Worm (Caenorhabditis elegans) whole organism, L1 larva: ENCODE measurements around the gene Y56A3A.2.

Experiments used
- C04F5.9 ChIP-seq: sonication (generic microtip); optimal IDR thresholded peaks from 2 replicates; lab custom pipeline; 2016; ENCODE audit warnings: missing genetic modification characterization, missing compliant biosample characterization
- C16A3.4 ChIP-seq: fragments of 150-350 bp; optimal IDR thresholded peaks from 2 replicates; lab custom pipeline; 2014; ENCODE audit warnings: missing biosample characterization, missing genetic modification characterization
- C34B4.2 ChIP-seq: sonication (generic microtip); optimal IDR thresholded peaks from 2 replicates; lab custom pipeline; 2017; ENCODE audit warnings: mild to moderate bottlenecking, missing genetic modification characterization, missing compliant biosample characterization
- Y116A8C.19 ChIP-seq: sonication (generic microtip); optimal IDR thresholded peaks from 2 replicates; lab custom pipeline; 2016; ENCODE audit warnings: missing compliant biosample characterization, missing genetic modification characterization, borderline replicate concordance
- aha-1 ChIP-seq: fragments of 150-350 bp; optimal IDR thresholded peaks from 2 replicates; lab custom pipeline; 2014; ENCODE audit warnings: missing biosample characterization, missing genetic modification characterization
- alr-1 ChIP-seq: fragments of 200-800 bp; sonication (Bioruptor generic); optimal IDR thresholded peaks from 2 replicates; lab custom pipeline; 2018; ENCODE audit warnings: borderline replicate concordance, mild to moderate bottlenecking, missing genetic modification characterization, missing compliant biosample characterization
- aly-2 ChIP-seq: fragments of 150-350 bp; optimal IDR thresholded peaks from 2 replicates; lab custom pipeline; 2014; ENCODE audit warnings: missing biosample characterization, missing genetic modification characterization
- blmp-1 ChIP-seq: fragments of 150-350 bp; optimal IDR thresholded peaks from 2 replicates; lab custom pipeline; 2014; ENCODE audit warnings: missing biosample characterization, missing genetic modification characterization
- ceh-8 ChIP-seq: fragments of 200-800 bp; sonication (Bioruptor generic); optimal IDR thresholded peaks from 2 replicates; lab custom pipeline; 2018; ENCODE audit warnings: mild to moderate bottlenecking, missing genetic modification characterization, moderate library complexity, missing compliant biosample characterization
- ceh-82 ChIP-seq, 3 experiments: fragments of 150-350 bp in 1 of 3; sonication (generic microtip) in 2 of 3; optimal IDR thresholded peaks; 2 replicates each; lab custom pipeline; 2014 to 2017; ENCODE audit warnings: missing biosample characterization in 3 of 3, missing genetic modification characterization in 3 of 3
- efl-1 ChIP-seq, 4 experiments: fragments of 150-350 bp; optimal IDR thresholded peaks in 3 of 4; peaks in 1 of 4; 1 replicate in 1 of 4; 2 replicates in 3 of 4; lab custom pipeline; 2014; ENCODE audit warnings: missing biosample characterization in 2 of 4, missing genetic modification characterization in 2 of 4, missing genetic modification reagents in 2 of 4
- egl-13 ChIP-seq: sonication (generic microtip); optimal IDR thresholded peaks from 2 replicates; lab custom pipeline; 2016; ENCODE audit warnings: missing genotype, missing genetic modification reagents, missing genetic modification characterization, missing compliant biosample characterization
- elt-2 ChIP-seq: sonication (generic microtip); optimal IDR thresholded peaks from 2 replicates; lab custom pipeline; 2016; ENCODE audit warnings: missing genetic modification characterization, mild to moderate bottlenecking, inconsistent platforms, missing compliant biosample characterization, missing genetic modification reagents
- ets-5 ChIP-seq: fragments of 200-800 bp; sonication (Bioruptor generic); IDR thresholded peaks from 2 replicates; pipeline ENCODE4 v1.3.6; 2022; ENCODE audit warnings: missing genetic modification characterization, missing compliant biosample characterization
- fkh-10 ChIP-seq: sonication (generic microtip); optimal IDR thresholded peaks from 2 replicates; lab custom pipeline; 2017; ENCODE audit warnings: missing biosample characterization, missing genetic modification reagents, missing genetic modification characterization
- fkh-4 ChIP-seq: sonication (generic microtip); optimal IDR thresholded peaks from 2 replicates; lab custom pipeline; 2016; ENCODE audit warnings: missing compliant biosample characterization, missing genetic modification characterization, borderline replicate concordance
- fkh-8 ChIP-seq: sonication (generic microtip); optimal IDR thresholded peaks from 2 replicates; lab custom pipeline; 2016; ENCODE audit warnings: mild to moderate bottlenecking, missing genetic modification characterization, missing compliant biosample characterization
- grh-1 ChIP-seq: fragments of 200-800 bp; sonication (Bioruptor generic); IDR thresholded peaks from 2 replicates; pipeline ENCODE4 v1.3.6; 2022; ENCODE audit warnings: missing genetic modification reagents, missing genetic modification characterization, missing compliant biosample characterization
- jun-1 ChIP-seq: fragments of 150-350 bp; optimal IDR thresholded peaks from 2 replicates; lab custom pipeline; 2014; ENCODE audit warnings: missing biosample characterization, missing genetic modification reagents, missing genetic modification characterization
- lsy-2 ChIP-seq, 2 experiments: fragments of 150-350 bp; optimal IDR thresholded peaks; 2 replicates each; lab custom pipeline; 2014; ENCODE audit warnings: missing biosample characterization in 2 of 2, missing genetic modification characterization in 2 of 2
- mef-2 ChIP-seq: fragments of 150-350 bp; optimal IDR thresholded peaks from 2 replicates; lab custom pipeline; 2014; ENCODE audit warnings: missing biosample characterization, missing genetic modification characterization
- mep-1 ChIP-seq: fragments of 150-350 bp; optimal IDR thresholded peaks from 2 replicates; lab custom pipeline; 2014; ENCODE audit warnings: missing biosample characterization, missing genetic modification characterization
- nhr-237 ChIP-seq: fragments of 150-350 bp; optimal IDR thresholded peaks from 2 replicates; lab custom pipeline; 2014; ENCODE audit warnings: missing biosample characterization, missing genetic modification characterization
- nhr-28 ChIP-seq: fragments of 150-350 bp; optimal IDR thresholded peaks from 2 replicates; lab custom pipeline; 2014; ENCODE audit warnings: missing biosample characterization, missing genetic modification characterization
- nhr-47 ChIP-seq: sonication (generic microtip); optimal IDR thresholded peaks from 2 replicates; lab custom pipeline; 2016; ENCODE audit warnings: mild to moderate bottlenecking, missing genetic modification characterization, moderate library complexity, missing compliant biosample characterization
- nhr-76 ChIP-seq: sonication (generic microtip); optimal IDR thresholded peaks from 2 replicates; lab custom pipeline; 2017; ENCODE audit warnings: missing biosample characterization, missing genetic modification characterization
- nhr-77 ChIP-seq: fragments of 150-350 bp; optimal IDR thresholded peaks from 2 replicates; lab custom pipeline; 2014; ENCODE audit warnings: missing biosample characterization, missing genetic modification characterization
- nhr-84 ChIP-seq: sonication (generic microtip); optimal IDR thresholded peaks from 2 replicates; lab custom pipeline; 2017; ENCODE audit warnings: missing biosample characterization, missing genetic modification characterization
- nhr-85 ChIP-seq: sonication (generic microtip); peaks from one replicate; lab custom pipeline; 2016; ENCODE audit warnings: missing genetic modification characterization, inconsistent platforms, missing compliant biosample characterization
- nhr-90 ChIP-seq: sonication (generic microtip); optimal IDR thresholded peaks from 2 replicates; lab custom pipeline; 2016; ENCODE audit warnings: mild to moderate bottlenecking, missing genetic modification characterization, missing compliant biosample characterization; ENCODE audit not compliant: poor library complexity
- pag-3 ChIP-seq: sonication (generic microtip); optimal IDR thresholded peaks from 2 replicates; lab custom pipeline; 2017; ENCODE audit warnings: missing genetic modification characterization, mild to moderate bottlenecking, missing compliant biosample characterization, antibody characterized with exemption, borderline replicate concordance; ENCODE audit not compliant: insufficient read depth
- rnt-1 ChIP-seq: sonication (generic microtip); optimal IDR thresholded peaks from 2 replicates; lab custom pipeline; 2016; ENCODE audit warnings: mild to moderate bottlenecking, missing genetic modification characterization, moderate library complexity, missing compliant biosample characterization
- sox-4 ChIP-seq: sonication (generic microtip); optimal IDR thresholded peaks from 2 replicates; lab custom pipeline; 2016; ENCODE audit warnings: missing genetic modification characterization, missing compliant biosample characterization
- sptf-1 ChIP-seq: fragments of 150-350 bp; optimal IDR thresholded peaks from 2 replicates; lab custom pipeline; 2014; ENCODE audit warnings: missing biosample characterization, missing genetic modification characterization
- sup-37 ChIP-seq: fragments of 200-800 bp; sonication (Bioruptor generic); optimal IDR thresholded peaks from 2 replicates; lab custom pipeline; 2018; ENCODE audit warnings: mild to moderate bottlenecking, missing genetic modification characterization, missing compliant biosample characterization
- tbx-2 ChIP-seq: sonication (generic microtip); optimal IDR thresholded peaks from 2 replicates; lab custom pipeline; 2016; ENCODE audit warnings: missing genetic modification characterization, missing compliant biosample characterization
- unc-30 ChIP-seq: sonication (generic microtip); optimal IDR thresholded peaks from 2 replicates; lab custom pipeline; 2017; ENCODE audit warnings: missing biosample characterization, missing genetic modification characterization
- unc-98 ChIP-seq: fragments of 200-800 bp; sonication (Bioruptor generic); IDR thresholded peaks from 2 replicates; pipeline ENCODE4 v1.3.6; 2022; ENCODE audit warnings: missing genetic modification characterization, missing compliant biosample characterization
- vab-15 ChIP-seq: sonication (generic microtip); optimal IDR thresholded peaks from 2 replicates; lab custom pipeline; 2017; ENCODE audit warnings: missing genotype, mild to moderate bottlenecking, missing genetic modification characterization, missing compliant biosample characterization
- xbp-1 ChIP-seq: sonication (generic microtip); optimal IDR thresholded peaks from 2 replicates; lab custom pipeline; 2016; ENCODE audit warnings: missing genetic modification characterization, missing compliant biosample characterization
- zip-4 ChIP-seq: fragments of 200-800 bp; sonication (Bioruptor generic); optimal IDR thresholded peaks from 2 replicates; lab custom pipeline; 2018; ENCODE audit warnings: mild to moderate bottlenecking, missing genetic modification characterization, moderate library complexity, missing compliant biosample characterization

Gene Y56A3A.2

DNA sequence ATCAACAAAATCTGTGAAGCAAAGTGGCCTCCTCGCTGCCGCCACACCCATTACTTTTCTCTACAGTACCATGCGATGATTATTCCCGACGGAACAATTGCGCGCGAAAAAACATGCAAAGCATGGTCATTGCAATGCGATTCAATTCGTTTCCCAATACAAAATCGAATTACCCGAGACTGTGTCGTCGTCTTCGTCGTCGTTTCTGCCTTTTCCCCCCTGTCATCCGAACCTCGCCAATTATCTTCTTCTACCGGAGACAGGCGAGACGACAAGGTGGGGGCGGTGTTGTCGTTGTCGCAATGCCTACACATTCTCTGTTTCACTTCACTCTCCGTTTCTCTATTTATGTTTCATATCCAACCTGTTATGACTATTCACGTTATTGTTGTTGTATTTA lies 50.2 kb downstream of the Y56A3A.2 start (continued):
- TF ChIP-seq sox-4 (tag; lab: Kevin White, UChicago) (no peak), ets-5 (GFP tag; lab: Robert Waterston, UW) (no peak), tbx-2 (tag; lab: Kevin White, UChicago) (no peak), unc-98 (GFP tag; lab: Robert Waterston, UW) (no peak), nhr-28 (tag; lab: Kevin White, UChicago) (no peak), C34B4.2 (tag; lab: Kevin White, UChicago) (no peak), vab-15 (no peak), jun-1 (tag; lab: Kevin White, UChicago) (no peak), mep-1 (peak; percentile 67), zip-4 (GFP tag; lab: Kevin White, UChicago) (no peak), fkh-10 (no peak), elt-2 (no peak), aha-1 (tag; lab: Kevin White, UChicago) (no peak), pag-3 (tag; lab: Kevin White, UChicago) (no peak), nhr-90 (peak; percentile 37), fkh-8 (tag; lab: Kevin White, UChicago) (no peak), ceh-82 (tag; optimal IDR thresholded peaks at IDR 0.05; lab: Kevin White, UChicago) (no peak), nhr-77 (no peak), rnt-1 (tag; lab: Kevin White, UChicago) (no peak), nhr-47 (no peak), fkh-4 (no peak), egl-13 (tag; lab: Kevin White, UChicago) (no peak), nhr-76 (tag; lab: Kevin White, UChicago) (no peak), nhr-85 (tag; lab: Kevin White, UChicago) (peak; percentile 83), efl-1 (optimal IDR thresholded peaks at IDR 0.05; lab: Kevin White, UChicago) (peak; percentile 16 to 22), efl-1 (GFP tag; optimal IDR thresholded peaks at IDR 0.05 in 1 of 2; lab: Kevin White, UChicago) (no peak), lsy-2 (tag; optimal IDR thresholded peaks at IDR 0.05; lab: Kevin White, UChicago) (peak in 1 of 2 experiments; percentile 64), blmp-1 (peak; percentile 93), Y116A8C.19 (tag; lab: Kevin White, UChicago) (no peak), C16A3.4 (tag; lab: Kevin White, UChicago) (peak; percentile 15), sptf-1 (tag; lab: Kevin White, UChicago) (no peak)

DNA sequence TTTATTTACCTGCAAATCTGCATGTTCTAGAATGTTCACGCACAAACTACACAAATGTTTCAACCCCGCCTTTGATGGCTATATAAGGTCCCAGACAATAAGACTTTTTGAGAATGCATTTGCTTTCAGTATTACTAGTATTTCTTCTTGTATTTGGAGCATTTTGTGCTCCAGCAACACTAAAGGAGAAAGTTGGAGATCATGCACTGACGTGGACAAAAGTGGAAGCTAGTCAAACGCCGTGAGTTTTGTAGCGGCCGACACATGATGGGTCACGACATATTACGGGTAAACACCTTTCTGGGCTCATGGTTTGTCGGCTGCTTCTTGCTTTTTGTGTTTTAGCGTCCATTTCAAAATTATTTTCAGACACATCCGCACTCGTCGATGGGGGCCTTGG lies 51.6 kb downstream of the Y56A3A.2 start, which contains the start of gene C18D11.6:
Gene C18D11.6 (plus strand): TSS at position 110 of the 400 bp plus-strand sequence.
- TF ChIP-seq efl-1 (optimal IDR thresholded peaks at IDR 0.05; lab: Kevin White, UChicago), result no peak
- TF ChIP-seq efl-1 (GFP tag; optimal IDR thresholded peaks at IDR 0.05 in 1 of 2; lab: Kevin White, UChicago), result peak in 1 of 2 experiments; percentile 64
- TF ChIP-seq sup-37 (GFP tag; lab: Kevin White, UChicago), result no peak
- TF ChIP-seq nhr-85 (tag; lab: Kevin White, UChicago), result peak; percentile 81

DNA sequence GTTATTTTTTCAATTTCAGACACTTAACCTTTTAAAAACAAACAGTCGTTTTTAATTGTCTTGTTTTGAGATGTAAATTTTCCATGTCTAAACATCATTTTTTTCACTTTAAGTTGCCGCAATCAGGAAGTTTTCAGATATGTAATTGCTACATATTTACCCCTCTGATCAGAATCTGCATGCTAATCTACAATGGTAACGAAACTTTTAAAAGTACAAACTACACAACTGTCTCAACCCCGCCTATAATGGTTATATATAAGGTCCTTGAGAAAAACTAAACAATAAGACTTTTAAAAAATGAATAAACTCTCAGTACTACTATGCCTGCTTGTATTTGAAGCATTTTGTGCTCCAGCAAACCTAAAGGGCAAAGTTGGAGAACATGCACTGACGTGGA lies 53.2 kb downstream of the Y56A3A.2 start, which contains the start of gene C18D11.9:
Gene C18D11.9 (plus strand): TSS at position 301 of the 400 bp plus-strand sequence.
- TF ChIP-seq vab-15 (no peak), efl-1 (optimal IDR thresholded peaks at IDR 0.05; lab: Kevin White, UChicago) (no peak), efl-1 (GFP tag; optimal IDR thresholded peaks at IDR 0.05 in 1 of 2; lab: Kevin White, UChicago) (peak in 1 of 2 experiments; percentile 31)
- TF ChIP-seq, all 84 proteins: peak for 1

DNA sequence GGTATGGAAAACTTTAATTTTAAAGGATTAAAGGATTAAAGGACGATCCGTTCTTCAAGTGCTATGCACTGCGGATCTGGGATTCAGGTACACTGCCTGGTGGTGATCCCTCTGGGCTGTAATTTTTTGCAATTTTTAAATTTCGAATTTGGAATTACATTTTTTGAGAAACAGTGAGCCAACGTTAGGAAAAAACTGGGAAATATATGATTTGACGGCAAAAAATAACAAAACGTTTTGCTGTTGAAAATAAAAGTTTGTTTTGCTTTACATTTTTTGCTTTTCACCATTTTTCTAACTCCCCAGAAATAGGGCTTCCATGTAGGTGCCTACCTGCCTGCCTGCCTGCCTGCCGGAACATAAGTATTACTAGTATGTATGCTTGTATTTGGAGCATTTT lies 54.6 kb downstream of the Y56A3A.2 start, which contains the start of gene C18D11.10:
Gene C18D11.10 (plus strand): TSS at position 301 of the 400 bp plus-strand sequence.
- TF ChIP-seq nhr-28 (tag; lab: Kevin White, UChicago) (no peak), xbp-1 (tag; lab: Kevin White, UChicago) (no peak), alr-1 (tag; lab: Kevin White, UChicago) (no peak), ceh-8 (GFP tag; lab: Kevin White, UChicago) (no peak), unc-98 (GFP tag; lab: Robert Waterston, UW) (no peak), vab-15 (no peak), nhr-47 (no peak), sup-37 (GFP tag; lab: Kevin White, UChicago) (no peak), nhr-90 (no peak), grh-1 (no peak), unc-30 (tag; lab: Kevin White, UChicago) (no peak), lsy-2 (tag; optimal IDR thresholded peaks at IDR 0.05; lab: Kevin White, UChicago) (no peak), aly-2 (tag; lab: Kevin White, UChicago) (no peak), pag-3 (tag; lab: Kevin White, UChicago) (no peak), nhr-84 (tag; lab: Kevin White, UChicago) (no peak), ceh-82 (tag; optimal IDR thresholded peaks at IDR 0.05; lab: Kevin White, UChicago) (no peak), mef-2 (no peak), elt-2 (no peak), nhr-237 (no peak), C04F5.9 (no peak)
